Worm (Caenorhabditis elegans): ENCODE measurements around the gene F58B4.5.

DNA sequence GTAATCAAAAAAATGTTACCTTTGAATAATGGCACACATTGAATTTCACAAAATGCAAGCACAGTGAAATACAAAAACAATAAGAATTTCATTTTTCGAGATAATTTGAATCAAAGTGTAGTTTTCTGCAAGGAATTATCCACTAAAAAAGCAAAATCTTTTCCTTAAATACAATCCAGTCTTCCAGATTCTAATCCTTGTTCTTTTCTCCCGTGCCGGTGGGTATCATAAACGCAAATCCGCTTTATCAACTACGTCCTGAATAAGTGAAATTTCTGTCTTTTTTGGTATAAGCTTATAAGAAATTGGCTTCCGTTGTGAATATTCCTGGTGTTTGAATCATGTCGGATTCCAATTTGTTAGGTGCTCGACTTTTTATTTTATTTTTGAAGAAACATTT, 44.3 kb upstream of the F58B4.5 start:
- no peak for TF ChIP-seq tbx-2 (tag; optimal IDR thresholded peaks at IDR 0.05)
- TF ChIP-seq pros-1 (tag; optimal IDR thresholded peaks at IDR 0.05) = no peak
- no peak for TF ChIP-seq pha-4 (tag; optimal IDR thresholded peaks at IDR 0.05)
- TF ChIP-seq ama-1 (optimal IDR thresholded peaks at IDR 0.05) = no peak
- no peak for TF ChIP-seq ttx-3 (tag; optimal IDR thresholded peaks at IDR 0.05)
- no peak for TF ChIP-seq ceh-31 (tag; optimal IDR thresholded peaks at IDR 0.05)
- TF ChIP-seq sox-2 (GFP tag; IDR thresholded peaks at IDR 0.05) = no peak
- no peak for TF ChIP-seq elt-2 (tag; optimal IDR thresholded peaks at IDR 0.05)
- no peak for TF ChIP-seq dve-1 (tag; optimal IDR thresholded peaks at IDR 0.05)
- no peak for TF ChIP-seq nhr-232 (tag; optimal IDR thresholded peaks at IDR 0.05)
- no peak for TF ChIP-seq nhr-11 (tag; optimal IDR thresholded peaks at IDR 0.05)
- no peak for TF ChIP-seq pag-3 (tag; optimal IDR thresholded peaks at IDR 0.05; ENCODE audit: borderline replicate concordance)

Data from whole organism, late embryonic.